Fruit fly (Drosophila melanogaster) whole organism, embryonic: Measurements from ENCODE around the gene CG43760.
A peak's percentile ranks its signal among the peaks of the same experiment; 100 is the strongest.

Source experiments
- Asciz ChIP-seq: fragments of 200-800 bp; sonication (Bioruptor generic); optimal IDR thresholded peaks from 2 replicates; lab custom pipeline; 2017; ENCODE audit warnings: missing biosample characterization, mild to moderate bottlenecking, missing genetic modification characterization, missing genetic modification reagents
- CG10366 ChIP-seq: fragments of 200-800 bp; sonication (Bioruptor generic); IDR thresholded peaks from 2 replicates; pipeline ENCODE4 v1.3.6; 2022; ENCODE audit warnings: missing biosample characterization, missing genetic modification characterization
- CG10959 ChIP-seq: fragments of 200-800 bp; sonication (Bioruptor generic); IDR thresholded peaks from 2 replicates; pipeline ENCODE4 v1.3.6; 2022; ENCODE audit warnings: missing biosample characterization, missing genetic modification characterization
- CG12104 ChIP-seq: fragments of 200-800 bp; sonication (Bioruptor generic); optimal IDR thresholded peaks from 3 replicates; lab custom pipeline; 2016; ENCODE audit warnings: missing biosample characterization, missing genetic modification characterization
- CG12155 ChIP-seq: fragments of 200-800 bp; sonication (Bioruptor generic); optimal IDR thresholded peaks from 3 replicates; lab custom pipeline; 2016; ENCODE audit warnings: missing biosample characterization, missing genetic modification characterization
- CG12391 ChIP-seq: fragments of 200-800 bp; sonication (Bioruptor generic); optimal IDR thresholded peaks from 3 replicates; lab custom pipeline; 2018; ENCODE audit warnings: missing biosample characterization, mild to moderate bottlenecking, missing genetic modification characterization, moderate library complexity
- CG14710 ChIP-seq: fragments of 200-800 bp; sonication (Bioruptor generic); optimal IDR thresholded peaks from 3 replicates; lab custom pipeline; 2019; ENCODE audit warnings: missing biosample characterization, mild to moderate bottlenecking, missing genetic modification characterization, moderate library complexity
- CG15073 ChIP-seq: fragments of 200-800 bp; sonication (Bioruptor generic); optimal IDR thresholded peaks from 2 replicates; lab custom pipeline; 2016; ENCODE audit warnings: missing biosample characterization, missing genetic modification characterization
- CG15479 ChIP-seq: fragments of 200-800 bp; sonication (Bioruptor generic); optimal IDR thresholded peaks from 3 replicates; lab custom pipeline; 2019; ENCODE audit warnings: missing biosample characterization, mild to moderate bottlenecking, missing genetic modification characterization, moderate library complexity
- CG16779 ChIP-seq: fragments of 200-800 bp; sonication (Bioruptor generic); IDR thresholded peaks from 2 replicates; pipeline ENCODE4 v1.3.6; 2022; ENCODE audit warnings: missing biosample characterization, missing genetic modification characterization
- CG16863 ChIP-seq: fragments of 200-800 bp; sonication (Bioruptor generic); optimal IDR thresholded peaks from 3 replicates; lab custom pipeline; 2016; ENCODE audit warnings: missing biosample characterization, missing genetic modification characterization
- CG17359 ChIP-seq: fragments of 200-800 bp; sonication (Bioruptor generic); optimal IDR thresholded peaks from 3 replicates; lab custom pipeline; 2018; ENCODE audit warnings: missing biosample characterization, mild to moderate bottlenecking, missing genetic modification characterization, moderate library complexity
- CG17568 ChIP-seq: fragments of 200-800 bp; sonication (Bioruptor generic); optimal IDR thresholded peaks from 2 replicates; lab custom pipeline; 2018; ENCODE audit warnings: missing biosample characterization, mild to moderate bottlenecking, missing genetic modification characterization, moderate library complexity
- CG17829 ChIP-seq: fragments of 200-800 bp; optimal IDR thresholded peaks from 2 replicates; lab custom pipeline; 2019; ENCODE audit warnings: missing biosample characterization, mild to moderate bottlenecking, missing genetic modification characterization, moderate library complexity
- CG30431 ChIP-seq: fragments of 200-800 bp; sonication (Bioruptor generic); optimal IDR thresholded peaks from 2 replicates; lab custom pipeline; 2017; ENCODE audit warnings: missing biosample characterization, missing genetic modification characterization
- CG3847 ChIP-seq: fragments of 200-800 bp; sonication (Bioruptor generic); IDR thresholded peaks from 2 replicates; pipeline ENCODE4 v1.3.6; 2022; ENCODE audit warnings: missing biosample characterization, missing genetic modification characterization
- CG3995 ChIP-seq: fragments of 200-800 bp; sonication (Bioruptor generic); optimal IDR thresholded peaks from 3 replicates; lab custom pipeline; 2016; ENCODE audit warnings: missing biosample characterization, missing genetic modification characterization
- CG4730 ChIP-seq: fragments of 200-800 bp; sonication (Bioruptor generic); IDR thresholded peaks from 2 replicates; pipeline ENCODE4 v1.3.6; 2022; ENCODE audit warnings: missing biosample characterization, missing genetic modification characterization
- CG5180 ChIP-seq: fragments of 200-800 bp; sonication (Bioruptor generic); optimal IDR thresholded peaks from 3 replicates; lab custom pipeline; 2017; ENCODE audit warnings: missing biosample characterization, missing genetic modification characterization, mild to moderate bottlenecking, moderate library complexity, missing genetic modification reagents
- CG6689 ChIP-seq: fragments of 200-800 bp; sonication (Bioruptor generic); IDR thresholded peaks from 2 replicates; pipeline ENCODE4 v1.3.6; 2022; ENCODE audit warnings: missing biosample characterization, missing genetic modification characterization
- CG6765 ChIP-seq: fragments of 200-800 bp; sonication (Bioruptor generic); optimal IDR thresholded peaks from 3 replicates; lab custom pipeline; 2017; ENCODE audit warnings: missing biosample characterization, mild to moderate bottlenecking, missing genetic modification characterization
- CG8924 ChIP-seq: fragments of 200-800 bp; optimal IDR thresholded peaks from 3 replicates; lab custom pipeline; 2019; ENCODE audit warnings: missing biosample characterization, mild to moderate bottlenecking, missing genetic modification characterization, moderate library complexity
- CG8944 ChIP-seq: fragments of 200-800 bp; sonication (Bioruptor generic); optimal IDR thresholded peaks from 3 replicates; lab custom pipeline; 2016; ENCODE audit warnings: missing biosample characterization, missing genetic modification characterization
- Neu2 ChIP-seq: fragments of 200-800 bp; sonication (Bioruptor generic); optimal IDR thresholded peaks from 3 replicates; lab custom pipeline; 2016; ENCODE audit warnings: missing biosample characterization, missing genetic modification characterization, borderline replicate concordance
- Nf-YB ChIP-seq: fragments of 200-800 bp; sonication (Bioruptor generic); optimal IDR thresholded peaks from 3 replicates; lab custom pipeline; 2019; ENCODE audit warnings: missing biosample characterization, mild to moderate bottlenecking, missing genetic modification characterization, moderate library complexity
- Rfx ChIP-seq: fragments of 200-800 bp; sonication (Bioruptor generic); IDR thresholded peaks from 2 replicates; pipeline ENCODE4 v1.3.6; 2022; ENCODE audit warnings: missing biosample characterization, missing genetic modification characterization
- Trl ChIP-seq, 3 experiments: fragments of >200 bp in 2 of 3; fragments of 200-800 bp in 1 of 3; sonication (Bioruptor generic) in 1 of 3; optimal IDR thresholded peaks; 2 replicates in 1 of 3; 3 replicates in 2 of 3; lab custom pipeline; 2016 to 2017; ENCODE audit warnings: missing biosample characterization in 1 of 3, missing genetic modification characterization in 1 of 3
- Xrp1 ChIP-seq: fragments of 200-800 bp; sonication (Bioruptor generic); IDR thresholded peaks from 2 replicates; pipeline ENCODE4 v1.3.6; 2022; ENCODE audit warnings: missing biosample characterization, missing genetic modification characterization
- YL-1 ChIP-seq: fragments of 200-800 bp; sonication (Bioruptor generic); optimal IDR thresholded peaks from 3 replicates; lab custom pipeline; 2017; ENCODE audit warnings: missing biosample characterization, mild to moderate bottlenecking, missing genetic modification characterization
- ab ChIP-seq: fragments of 200-800 bp; sonication (Bioruptor generic); optimal IDR thresholded peaks from 2 replicates; lab custom pipeline; 2016; ENCODE audit warnings: missing biosample characterization, missing genetic modification characterization
- ara ChIP-seq: fragments of 200-800 bp; sonication (Bioruptor generic); IDR thresholded peaks from 2 replicates; pipeline ENCODE4 v1.3.6; 2022; ENCODE audit warnings: missing biosample characterization, missing genetic modification characterization
- btn ChIP-seq: fragments of 200-800 bp; sonication (Bioruptor generic); optimal IDR thresholded peaks from 2 replicates; lab custom pipeline; 2016; ENCODE audit warnings: missing biosample characterization, missing genetic modification characterization
- cad ChIP-seq: fragments of >200 bp; optimal IDR thresholded peaks from 2 replicates; lab custom pipeline; 2017; ENCODE audit warnings: missing biosample characterization, missing genetic modification characterization
- fru ChIP-seq: fragments of >200 bp; optimal IDR thresholded peaks from 2 replicates; lab custom pipeline; 2017
- hb ChIP-seq: fragments of 200-800 bp; sonication (Bioruptor generic); IDR thresholded peaks from 3 replicates; pipeline ENCODE4 v1.3.6; 2022; ENCODE audit warnings: missing biosample characterization, missing genetic modification characterization; ENCODE audit not compliant: partially characterized antibody
- lola ChIP-seq, 3 experiments: fragments of >200 bp in 2 of 3; fragments of 200-800 bp in 1 of 3; sonication (Bioruptor generic) in 1 of 3; optimal IDR thresholded peaks; 2 replicates each; lab custom pipeline; 2017 to 2019; ENCODE audit warnings: missing biosample characterization in 3 of 3, missing genetic modification characterization in 3 of 3, mild to moderate bottlenecking in 1 of 3, moderate library complexity in 1 of 3
- lov ChIP-seq, 2 experiments: fragments of 200-800 bp in 1 of 2; fragments of >200 bp in 1 of 2; sonication (Bioruptor generic) in 1 of 2; IDR thresholded peaks in 1 of 2; optimal IDR thresholded peaks in 1 of 2; 2 replicates in 1 of 2; 3 replicates in 1 of 2; pipeline versions ENCODE4 v1.3.6 to Lab custom; 2017 to 2022; ENCODE audit warnings: missing biosample characterization in 1 of 2, missing genetic modification characterization in 1 of 2
- otp ChIP-seq: fragments of 200-800 bp; sonication (Bioruptor generic); IDR thresholded peaks from 3 replicates; pipeline ENCODE4, ENCODE4 v1.3.6; 2022; ENCODE audit warnings: missing biosample characterization, missing genetic modification characterization
- pita ChIP-seq: fragments of 200-800 bp; sonication (Bioruptor generic); optimal IDR thresholded peaks from 2 replicates; lab custom pipeline; 2017; ENCODE audit warnings: missing biosample characterization, mild to moderate bottlenecking, missing genetic modification characterization
- pnt ChIP-seq: fragments of 200-800 bp; sonication (Bioruptor generic); optimal IDR thresholded peaks from 3 replicates; lab custom pipeline; 2016; ENCODE audit warnings: missing biosample characterization, missing genetic modification characterization
- prd ChIP-seq, 3 experiments: fragments of >200 bp in 2 of 3; fragments of 200-800 bp in 1 of 3; sonication (Bioruptor generic) in 1 of 3; optimal IDR thresholded peaks in 2 of 3; IDR thresholded peaks in 1 of 3; 2 replicates in 2 of 3; 3 replicates in 1 of 3; pipeline versions ENCODE4 v1.3.6 to Lab custom; 2017 to 2022; ENCODE audit warnings: missing biosample characterization in 1 of 3, missing genetic modification characterization in 1 of 3
- pum ChIP-seq: fragments of 200-800 bp; sonication (Bioruptor generic); optimal IDR thresholded peaks from 2 replicates; lab custom pipeline; 2016; ENCODE audit warnings: missing biosample characterization, missing genetic modification characterization
- rib ChIP-seq: fragments of 200-800 bp; sonication (Bioruptor generic); IDR thresholded peaks from 2 replicates; pipeline ENCODE4 v1.3.6; 2022; ENCODE audit warnings: missing biosample characterization, missing genetic modification characterization
- run ChIP-seq: fragments of 200-800 bp; sonication (Bioruptor generic); optimal IDR thresholded peaks from 3 replicates; lab custom pipeline; 2018; ENCODE audit warnings: missing biosample characterization, mild to moderate bottlenecking, missing genetic modification characterization
- sens ChIP-seq: fragments of 200-800 bp; sonication (Bioruptor generic); peaks from one replicate; lab custom pipeline; 2016; ENCODE audit warnings: missing biosample characterization, missing genetic modification characterization
- trem ChIP-seq: fragments of 200-800 bp; optimal IDR thresholded peaks from 3 replicates; lab custom pipeline; 2019; ENCODE audit warnings: missing biosample characterization, mild to moderate bottlenecking, missing genetic modification characterization, moderate library complexity
- ttk ChIP-seq: fragments of 200-800 bp; sonication (Bioruptor generic); IDR thresholded peaks from 2 replicates; pipeline ENCODE4 v2.1.2; 2022; ENCODE audit warnings: missing biosample characterization, missing genetic modification characterization
- zen ChIP-seq: fragments of 200-800 bp; sonication (Bioruptor generic); optimal IDR thresholded peaks from 3 replicates; lab custom pipeline; 2018; ENCODE audit warnings: missing biosample characterization, mild to moderate bottlenecking, missing genetic modification characterization, moderate library complexity
- zf30C ChIP-seq: fragments of 200-800 bp; sonication (Bioruptor generic); optimal IDR thresholded peaks from 3 replicates; lab custom pipeline; 2018; ENCODE audit warnings: missing biosample characterization, mild to moderate bottlenecking, missing genetic modification characterization
- zfh2 ChIP-seq: fragments of 200-800 bp; sonication (Bioruptor generic); optimal IDR thresholded peaks from 2 replicates; lab custom pipeline; 2016; ENCODE audit warnings: missing biosample characterization, missing genetic modification characterization

CG43760 gene

dm6 chr2L:15742976-15743375, 33.7 kb downstream of the CG43760 start (continued):
- no peak for TF ChIP-seq hb
- no peak for TF ChIP-seq CG4730
- no peak for TF ChIP-seq CG8924
- TF ChIP-seq ab (GFP tag; lab: Kevin White, UChicago) = no peak
- no peak for TF ChIP-seq btn (GFP tag; lab: Kevin White, UChicago)
- no peak for TF ChIP-seq CG15073 (GFP tag; lab: Kevin White, UChicago)
- peak; percentile 60 for TF ChIP-seq CG15479 (GFP tag; lab: Kevin White, UChicago)
- TF ChIP-seq rib (GFP tag; lab: Robert Waterston, UW) = no peak
- peak; percentile 21 for TF ChIP-seq cad (GFP tag; lab: Kevin White, UChicago)
- no peak for TF ChIP-seq Nf-YB (GFP tag; lab: Kevin White, UChicago)
- peak; percentile 18 for TF ChIP-seq zen
- no peak for TF ChIP-seq Asciz (GFP tag; lab: Kevin White, UChicago)
- TF ChIP-seq Rfx (GFP tag; lab: Robert Waterston, UW) = no peak
- TF ChIP-seq, all 482 proteins: peak for 6

DNA sequence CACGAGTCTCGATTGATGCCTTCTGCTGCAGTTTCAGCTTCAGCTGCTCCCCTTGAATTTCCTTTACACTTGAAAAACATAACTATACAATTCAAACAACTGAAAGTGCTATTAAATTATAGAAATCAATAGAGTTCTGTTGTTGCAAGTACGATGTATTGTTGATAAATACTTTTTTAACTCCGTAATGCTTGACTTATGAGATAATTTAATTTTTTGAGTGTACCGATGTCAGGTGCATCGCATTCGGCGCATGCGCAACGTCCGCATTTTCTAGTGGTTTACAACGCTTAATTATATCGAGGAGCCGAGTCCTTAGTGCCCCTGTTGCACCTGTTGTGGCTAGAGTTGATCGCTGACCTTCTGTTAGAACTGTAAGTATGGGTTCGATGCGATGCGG, 35.2 kb downstream of the CG43760 start:
- peak; percentile 71 for TF ChIP-seq zf30C (GFP tag; lab: Kevin White, UChicago)
- peak; percentile 48; the same call in 1 of the 2 replicates for TF ChIP-seq CG10959 (GFP tag; lab: Robert Waterston, UW)
- TF ChIP-seq CG3995 (GFP tag; lab: Kevin White, UChicago) = no peak
- TF ChIP-seq CG6765 (GFP tag; lab: Kevin White, UChicago) = no peak
- TF ChIP-seq CG17829 = peak; percentile 10
- TF ChIP-seq sens (GFP tag; lab: Kevin White, UChicago) = peak; percentile 94
- TF ChIP-seq pnt (GFP tag; lab: Kevin White, UChicago) = no peak
- TF ChIP-seq pita (GFP tag; lab: Kevin White, UChicago) = no peak
- TF ChIP-seq zfh2 (GFP tag; lab: Kevin White, UChicago) = no peak
- TF ChIP-seq Neu2 = no peak
- no peak for TF ChIP-seq CG5180
- peak in 1 of 3 experiments; percentile 3 for TF ChIP-seq lola (GFP tag; optimal IDR thresholded peaks at IDR 0.05; lab: Kevin White, UChicago)
- peak; percentile 64 for TF ChIP-seq Xrp1 (GFP tag; lab: Robert Waterston, UW)
- no peak for TF ChIP-seq CG10366 (GFP tag; lab: Robert Waterston, UW)
- peak; percentile 26 for TF ChIP-seq pum (GFP tag; lab: Kevin White, UChicago)
- peak; percentile 49 for TF ChIP-seq ara (GFP tag; lab: Robert Waterston, UW)
- no peak for TF ChIP-seq CG30431 (GFP tag; lab: Kevin White, UChicago)
- TF ChIP-seq CG3847 = no peak
- TF ChIP-seq CG16779 = no peak
- TF ChIP-seq CG8944 = no peak
- TF ChIP-seq prd (optimal IDR thresholded peaks at IDR 0.05; lab: Kevin White, UChicago) = no peak
- peak; percentile 70; the same call in 2 of the 3 replicates for TF ChIP-seq prd (GFP tag; IDR thresholded peaks at IDR 0.05; lab: Robert Waterston, UW)
- no peak for TF ChIP-seq run (tag; lab: Kevin White, UChicago)
- TF ChIP-seq ttk (GFP tag; lab: Robert Waterston, UW) = no peak
- TF ChIP-seq trem (tag; lab: Kevin White, UChicago) = peak; percentile 13
- TF ChIP-seq YL-1 (GFP tag; lab: Kevin White, UChicago) = no peak
- no peak for TF ChIP-seq CG17568 (GFP tag; lab: Kevin White, UChicago)
- no peak for TF ChIP-seq CG17359
- TF ChIP-seq lov (optimal IDR thresholded peaks at IDR 0.05; lab: Kevin White, UChicago) = no peak
- TF ChIP-seq lov (GFP tag; IDR thresholded peaks at IDR 0.05; lab: Robert Waterston, UW) = no peak
- TF ChIP-seq CG12104 (GFP tag; lab: Kevin White, UChicago) = no peak
- TF ChIP-seq Trl (optimal IDR thresholded peaks at IDR 0.05; lab: Kevin White, UChicago) = no peak
- TF ChIP-seq Trl (GFP tag; optimal IDR thresholded peaks at IDR 0.05; lab: Kevin White, UChicago) = no peak
- 0 out of 3 replicates have a peak, but pooled peaks have one; percentile 44 for TF ChIP-seq otp (GFP tag; lab: Robert Waterston, UW)
- TF ChIP-seq CG6689 = peak; percentile 53
- TF ChIP-seq CG16863 (GFP tag; lab: Kevin White, UChicago) = no peak
- peak; percentile 20 for TF ChIP-seq CG14710 (tag; lab: Kevin White, UChicago)
- TF ChIP-seq CG12391 (tag; lab: Kevin White, UChicago) = no peak
- TF ChIP-seq fru = no peak
- no peak for TF ChIP-seq CG12155 (GFP tag; lab: Kevin White, UChicago)
